Fruit fly (Drosophila melanogaster) ovary, adult (tissue): ENCODE measurements around the gene tho2.

Experiments
- CG17801 ChIP-seq: fragments of 200-800 bp; optimal IDR thresholded peaks from 2 replicates; lab custom pipeline; 2019; ENCODE audit warnings: missing biosample characterization, mild to moderate bottlenecking, missing genetic modification characterization, moderate library complexity; ENCODE audit not compliant: partially characterized antibody

Gene tho2

dm6 chr2L:2144725-2145656 lies at the start of gene tho2:
tho2 (minus strand) TSS chr2L:2145187.
- no peak for TF ChIP-seq CG17801

dm6 chr2L:2194305-2194828 lies 49.4 kb upstream of the tho2 start:
- no peak for TF ChIP-seq CG17801

dm6 chr2L:2193357-2193780 lies 48.4 kb upstream of the tho2 start:
- TF ChIP-seq CG17801 = peak; percentile 83

dm6 chr2L:2192123-2192601 lies 47.2 kb upstream of the tho2 start, which contains the start of gene CG10874:
CG10874 (minus strand) TSS chr2L:2192386.
- TF ChIP-seq CG17801 = peak; percentile 57

dm6 chr2L:2191404-2191803 lies 46.4 kb upstream of the tho2 start:
- TF ChIP-seq CG17801 = no peak

dm6 chr2L:2190684-2191083 lies 45.7 kb upstream of the tho2 start:
- no peak for TF ChIP-seq CG17801

dm6 chr2L:2189100-2189499 lies 44.1 kb upstream of the tho2 start:
- TF ChIP-seq CG17801 = no peak

dm6 chr2L:2187411-2187810 lies 42.4 kb upstream of the tho2 start:
- TF ChIP-seq CG17801 = no peak

dm6 chr2L:2185373-2185772 lies 40.4 kb upstream of the tho2 start:
- no peak for TF ChIP-seq CG17801

dm6 chr2L:2184659-2185058 lies 39.7 kb upstream of the tho2 start:
- no peak for TF ChIP-seq CG17801

- no peak for TF ChIP-seq CG17801
These were observed 39.1 kb upstream of the tho2 start for dm6 chr2L:2184129-2184528.

dm6 chr2L:2182735-2183340 lies 37.9 kb upstream of the tho2 start:
- no peak for TF ChIP-seq CG17801

- no peak for TF ChIP-seq CG17801
These were observed 37.1 kb upstream of the tho2 start for dm6 chr2L:2181971-2182643.

- TF ChIP-seq CG17801 = no peak
These were observed 35.7 kb upstream of the tho2 start for dm6 chr2L:2180665-2181064.

dm6 chr2L:2180120-2180539 lies 35.1 kb upstream of the tho2 start:
- TF ChIP-seq CG17801 = no peak

- TF ChIP-seq CG17801 = no peak
These were observed 34.4 kb upstream of the tho2 start for dm6 chr2L:2179366-2179765.

dm6 chr2L:2178810-2179143 lies 33.8 kb upstream of the tho2 start:
- TF ChIP-seq CG17801 = no peak
